In the genomic region with DNA sequence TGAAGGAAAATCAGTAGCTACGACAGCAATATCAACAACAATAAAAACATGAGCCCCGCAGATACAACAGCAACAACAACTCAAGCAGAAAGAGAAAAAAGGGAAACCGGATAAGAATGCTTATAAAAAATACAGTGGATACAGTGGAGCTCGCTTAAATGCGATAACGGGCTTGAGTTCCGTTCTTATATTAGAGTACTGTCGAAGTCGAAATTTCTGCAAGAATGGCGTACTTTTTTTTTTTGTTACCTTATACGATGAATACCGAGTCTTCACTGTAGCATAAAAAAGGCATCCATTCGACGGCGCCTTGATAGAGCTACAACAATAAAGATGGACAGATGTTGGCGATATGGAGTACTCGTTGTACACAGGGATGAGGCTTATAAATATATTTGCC, we compare ENCODE assay signal across 1 fruit fly cellular context.
TF ChIP-seq lines count a peak whose summit lies in the region.

No protein-coding gene starts in this region.

TF ChIP-seq in whole organism, embryonic, 481 proteins besides CTCF, POLR2A, EP300 and RAD21 (continued from another document and continues in another):
- no peak for TF ChIP-seq ato (GFP tag; IDR thresholded peaks at IDR 0.05; lab: Robert Waterston, UW; ENCODE audit: partially characterized antibody)
- no peak for TF ChIP-seq D19B (GFP tag; optimal IDR thresholded peaks at IDR 0.05; lab: Kevin White, UChicago)
- no peak for TF ChIP-seq unc-4 (GFP tag; IDR thresholded peaks at IDR 0.05; lab: Robert Waterston, UW; ENCODE audit: partially characterized antibody)
- no peak for TF ChIP-seq Neu2 (GFP tag; optimal IDR thresholded peaks at IDR 0.05; lab: Kevin White, UChicago; ENCODE audit: borderline replicate concordance)
- no peak for TF ChIP-seq exex (tag; optimal IDR thresholded peaks at IDR 0.05; lab: Kevin White, UChicago)
- no peak for TF ChIP-seq fd102C (GFP tag; optimal IDR thresholded peaks at IDR 0.05; lab: Kevin White, UChicago)
- TF ChIP-seq HHEX (GFP tag; optimal IDR thresholded peaks at IDR 0.05; lab: Kevin White, UChicago): peak; percentile 26
- no peak for TF ChIP-seq CG11695 (GFP tag; IDR thresholded peaks at IDR 0.05; lab: Robert Waterston, UW)
- TF ChIP-seq CG12299 (tag; optimal IDR thresholded peaks at IDR 0.05; lab: Kevin White, UChicago): no peak
- peak; percentile 71 for TF ChIP-seq CG11456 (GFP tag; IDR thresholded peaks at IDR 0.05; lab: Robert Waterston, UW)
- TF ChIP-seq Taf1 (GFP tag; IDR thresholded peaks at IDR 0.05; lab: Robert Waterston, UW): no peak
- no peak for TF ChIP-seq Dp (GFP tag; optimal IDR thresholded peaks at IDR 0.05; lab: Kevin White, UChicago)
- TF ChIP-seq Lim3 (GFP tag; IDR thresholded peaks at IDR 0.05; lab: Robert Waterston, UW): no peak
- TF ChIP-seq scrt (GFP tag; optimal IDR thresholded peaks at IDR 0.05; lab: Kevin White, UChicago): no peak
- TF ChIP-seq CG6813 (GFP tag; optimal IDR thresholded peaks at IDR 0.05; lab: Kevin White, UChicago): peak; percentile 15
- no peak for TF ChIP-seq zfh2 (GFP tag; optimal IDR thresholded peaks at IDR 0.05; lab: Kevin White, UChicago)
- TF ChIP-seq ham (GFP tag; IDR thresholded peaks at IDR 0.05; lab: Robert Waterston, UW): no peak
- TF ChIP-seq HLH3B (GFP tag; IDR thresholded peaks at IDR 0.05; lab: Robert Waterston, UW): peak; percentile 55
- no peak for TF ChIP-seq CkIIα-i1 (GFP tag; IDR thresholded peaks at IDR 0.05; lab: Robert Waterston, UW)
- TF ChIP-seq Xbp1 (GFP tag; optimal IDR thresholded peaks at IDR 0.05; lab: Kevin White, UChicago): peak; percentile 41
- TF ChIP-seq Meics (GFP tag; optimal IDR thresholded peaks at IDR 0.05; lab: Kevin White, UChicago): peak; percentile 42
- TF ChIP-seq Bteb2 (GFP tag; optimal IDR thresholded peaks at IDR 0.05; lab: Kevin White, UChicago): no peak
- no peak for TF ChIP-seq amos (GFP tag; IDR thresholded peaks at IDR 0.05; lab: Robert Waterston, UW; ENCODE audit: partially characterized antibody)
- TF ChIP-seq BtbVII (GFP tag; optimal IDR thresholded peaks at IDR 0.05; lab: Kevin White, UChicago): peak; percentile 15
- TF ChIP-seq psq (GFP tag; optimal IDR thresholded peaks at IDR 0.05; lab: Kevin White, UChicago): no peak
- TF ChIP-seq pita (GFP tag; optimal IDR thresholded peaks at IDR 0.05; lab: Kevin White, UChicago): no peak
- TF ChIP-seq CG3726 (GFP tag; IDR thresholded peaks at IDR 0.05; lab: Robert Waterston, UW): peak; percentile 57; the same call in 1 of the 3 replicates
- TF ChIP-seq inv (GFP tag; IDR thresholded peaks at IDR 0.05; lab: Robert Waterston, UW; ENCODE audit: partially characterized antibody): no peak
- no peak for TF ChIP-seq sr (GFP tag; IDR thresholded peaks at IDR 0.05; lab: Robert Waterston, UW)
- peak; percentile 35 for TF ChIP-seq Fer3 (tag; optimal IDR thresholded peaks at IDR 0.05; lab: Kevin White, UChicago)
- TF ChIP-seq Scr (GFP tag; IDR thresholded peaks at IDR 0.05; lab: Robert Waterston, UW; ENCODE audit: partially characterized antibody): no peak
- TF ChIP-seq wor (GFP tag; IDR thresholded peaks at IDR 0.05; lab: Robert Waterston, UW): no peak
- 0 out of 3 replicates have a peak, but pooled peaks have one; percentile 30 for TF ChIP-seq CG6175 (GFP tag; IDR thresholded peaks at IDR 0.05; lab: Robert Waterston, UW)
- peak; percentile 49 for TF ChIP-seq Antp (GFP tag; optimal IDR thresholded peaks at IDR 0.05; lab: Kevin White, UChicago)
- peak; percentile 53 for TF ChIP-seq gem (tag; optimal IDR thresholded peaks at IDR 0.05; lab: Kevin White, UChicago)
- TF ChIP-seq usp (GFP tag; optimal IDR thresholded peaks at IDR 0.05; lab: Kevin White, UChicago): no peak
- peak; percentile 35 for TF ChIP-seq Oli (tag; optimal IDR thresholded peaks at IDR 0.05; lab: Kevin White, UChicago)
- no peak for TF ChIP-seq CG9876 (GFP tag; optimal IDR thresholded peaks at IDR 0.05; lab: Kevin White, UChicago)
- no peak for TF ChIP-seq CG2875 (GFP tag; optimal IDR thresholded peaks at IDR 0.05; lab: Kevin White, UChicago)
- no peak for TF ChIP-seq CG6272 (GFP tag; IDR thresholded peaks at IDR 0.05; lab: Robert Waterston, UW)
- no peak for TF ChIP-seq Eip74EF (GFP tag; optimal IDR thresholded peaks at IDR 0.05; lab: Kevin White, UChicago)
- peak; percentile 57; the same call in 1 of the 2 replicates for TF ChIP-seq sisA (GFP tag; IDR thresholded peaks at IDR 0.05; lab: Robert Waterston, UW)
- no peak for TF ChIP-seq zen2 (GFP tag; IDR thresholded peaks at IDR 0.05; lab: Robert Waterston, UW; ENCODE audit: partially characterized antibody)
- no peak for TF ChIP-seq CG7963 (GFP tag; IDR thresholded peaks at IDR 0.05; lab: Robert Waterston, UW; ENCODE audit: partially characterized antibody)
- TF ChIP-seq bsh (GFP tag; optimal IDR thresholded peaks at IDR 0.05; lab: Kevin White, UChicago): peak in 1 of 2 experiments; percentile 50
- no peak for TF ChIP-seq pho (GFP tag; optimal IDR thresholded peaks at IDR 0.05; lab: Kevin White, UChicago)
- no peak for TF ChIP-seq CG8924 (tag; optimal IDR thresholded peaks at IDR 0.05; lab: Kevin White, UChicago)
- TF ChIP-seq GATAe (GFP tag; conservative IDR thresholded peaks at IDR 0.05; lab: Robert Waterston, UW): no peak
- peak; percentile 18 for TF ChIP-seq Dad (GFP tag; optimal IDR thresholded peaks at IDR 0.05; lab: Kevin White, UChicago)
- TF ChIP-seq ERR (GFP tag; optimal IDR thresholded peaks at IDR 0.05; lab: Kevin White, UChicago): no peak
- TF ChIP-seq CG13123 (GFP tag; optimal IDR thresholded peaks at IDR 0.05; lab: Kevin White, UChicago): no peak
- no peak for TF ChIP-seq Mad (GFP tag; optimal IDR thresholded peaks at IDR 0.05; lab: Kevin White, UChicago)
- no peak for TF ChIP-seq CG14441 (GFP tag; IDR thresholded peaks at IDR 0.05; lab: Robert Waterston, UW)
- no peak for TF ChIP-seq YL-1 (GFP tag; optimal IDR thresholded peaks at IDR 0.05; lab: Kevin White, UChicago)
- peak; percentile 39 for TF ChIP-seq nmo (GFP tag; optimal IDR thresholded peaks at IDR 0.05; lab: Kevin White, UChicago)
- no peak for TF ChIP-seq sug (tag; optimal IDR thresholded peaks at IDR 0.05; lab: Kevin White, UChicago)
- no peak for TF ChIP-seq Ravus (GFP tag; IDR thresholded peaks at IDR 0.05; lab: Robert Waterston, UW)
- TF ChIP-seq Hr39 (optimal IDR thresholded peaks at IDR 0.05; lab: Kevin White, UChicago): no peak
- TF ChIP-seq CG15514 (GFP tag; optimal IDR thresholded peaks at IDR 0.05; lab: Kevin White, UChicago): peak; percentile 17
- TF ChIP-seq CG6791 (GFP tag; IDR thresholded peaks at IDR 0.05; lab: Robert Waterston, UW; ENCODE audit: partially characterized antibody): no peak
- TF ChIP-seq Abd-B (GFP tag; optimal IDR thresholded peaks at IDR 0.05; lab: Kevin White, UChicago): peak; percentile 41
- TF ChIP-seq aop (GFP tag; IDR thresholded peaks at IDR 0.05; lab: Robert Waterston, UW): no peak
- 0 out of 2 replicates have a peak, but pooled peaks have one; percentile 17 for TF ChIP-seq ssp (GFP tag; IDR thresholded peaks at IDR 0.05; lab: Robert Waterston, UW)
- no peak for TF ChIP-seq Opbp (GFP tag; IDR thresholded peaks at IDR 0.05; lab: Robert Waterston, UW; ENCODE audit: partially characterized antibody)
- no peak for TF ChIP-seq CG10267 (tag; optimal IDR thresholded peaks at IDR 0.05; lab: Kevin White, UChicago)
- TF ChIP-seq org-1 (GFP tag; optimal IDR thresholded peaks at IDR 0.05; lab: Kevin White, UChicago): no peak
- no peak for TF ChIP-seq CG12104 (GFP tag; optimal IDR thresholded peaks at IDR 0.05; lab: Kevin White, UChicago)
- no peak for TF ChIP-seq CG4282 (GFP tag; optimal IDR thresholded peaks at IDR 0.05; lab: Kevin White, UChicago)
- TF ChIP-seq lola (GFP tag; optimal IDR thresholded peaks at IDR 0.05; lab: Kevin White, UChicago): peak in 1 of 3 experiments; percentile 21
- peak; percentile 11; the same call in 1 of the 2 replicates for TF ChIP-seq CG9215 (GFP tag; IDR thresholded peaks at IDR 0.05; lab: Robert Waterston, UW)
- no peak for TF ChIP-seq CG12744 (GFP tag; optimal IDR thresholded peaks at IDR 0.05; lab: Kevin White, UChicago)
- TF ChIP-seq nau (GFP tag; optimal IDR thresholded peaks at IDR 0.05; lab: Kevin White, UChicago): no peak
- no peak for TF ChIP-seq Kr (GFP tag; optimal IDR thresholded peaks at IDR 0.05; lab: Kevin White, UChicago)
- no peak for TF ChIP-seq vfl (GFP tag; optimal IDR thresholded peaks at IDR 0.05; lab: Kevin White, UChicago)
- peak; percentile 2 for TF ChIP-seq Myb (GFP tag; optimal IDR thresholded peaks at IDR 0.05; lab: Kevin White, UChicago)
- TF ChIP-seq Med (GFP tag; lab: Kevin White, UChicago): peak; percentile 89
- peak; percentile 13 for TF ChIP-seq ems (GFP tag; optimal IDR thresholded peaks at IDR 0.05; lab: Kevin White, UChicago)
- no peak for TF ChIP-seq CG8290 (GFP tag; optimal IDR thresholded peaks at IDR 0.05; lab: Kevin White, UChicago)
- TF ChIP-seq CG8290 (tag; optimal IDR thresholded peaks at IDR 0.05; lab: Kevin White, UChicago): no peak
- no peak for TF ChIP-seq Max (GFP tag; optimal IDR thresholded peaks at IDR 0.05; lab: Kevin White, UChicago)
- peak; percentile 20 for TF ChIP-seq caup (GFP tag; optimal IDR thresholded peaks at IDR 0.05; lab: Kevin White, UChicago; ENCODE audit: severe bottlenecking)
- TF ChIP-seq dmrt11E (tag; optimal IDR thresholded peaks at IDR 0.05; lab: Kevin White, UChicago): peak; percentile 31
- no peak for TF ChIP-seq kah (GFP tag; optimal IDR thresholded peaks at IDR 0.05; lab: Kevin White, UChicago)
- TF ChIP-seq CG3065 (GFP tag; optimal IDR thresholded peaks at IDR 0.05; lab: Kevin White, UChicago): no peak
- TF ChIP-seq ase (GFP tag; IDR thresholded peaks at IDR 0.05; lab: Robert Waterston, UW): no peak
- peak; percentile 62 for TF ChIP-seq vvl (GFP tag; IDR thresholded peaks at IDR 0.05; lab: Robert Waterston, UW)
- peak; percentile 51 for TF ChIP-seq Xrp1 (GFP tag; IDR thresholded peaks at IDR 0.05; lab: Robert Waterston, UW)
- peak; percentile 11 for TF ChIP-seq CG1233 (GFP tag; optimal IDR thresholded peaks at IDR 0.05; lab: Kevin White, UChicago)
- TF ChIP-seq row (GFP tag; IDR thresholded peaks at IDR 0.05; lab: Robert Waterston, UW): peak; percentile 76
- TF ChIP-seq odd (GFP tag; optimal IDR thresholded peaks at IDR 0.05; lab: Kevin White, UChicago): no peak
- no peak for TF ChIP-seq bigmax (GFP tag; optimal IDR thresholded peaks at IDR 0.05; lab: Kevin White, UChicago)
- TF ChIP-seq Lpt (GFP tag; optimal IDR thresholded peaks at IDR 0.05; lab: Kevin White, UChicago): no peak
- no peak for TF ChIP-seq fd64A (GFP tag; optimal IDR thresholded peaks at IDR 0.05; lab: Kevin White, UChicago)
- TF ChIP-seq CG9817 (tag; optimal IDR thresholded peaks at IDR 0.05; lab: Kevin White, UChicago): peak; percentile 27
- TF ChIP-seq CG5953 (GFP tag; IDR thresholded peaks at IDR 0.05; lab: Robert Waterston, UW): no peak
- no peak for TF ChIP-seq CG18619 (GFP tag; optimal IDR thresholded peaks at IDR 0.05; lab: Kevin White, UChicago)
- no peak for TF ChIP-seq CG12219 (GFP tag; optimal IDR thresholded peaks at IDR 0.05; lab: Kevin White, UChicago)
- TF ChIP-seq CG30431 (GFP tag; optimal IDR thresholded peaks at IDR 0.05; lab: Kevin White, UChicago): peak; percentile 13
- TF ChIP-seq Hr51 (GFP tag; optimal IDR thresholded peaks at IDR 0.05; lab: Kevin White, UChicago): peak in 1 of 2 experiments; percentile 21
- TF ChIP-seq CG10147 (GFP tag; optimal IDR thresholded peaks at IDR 0.05; lab: Kevin White, UChicago): no peak
- TF ChIP-seq cas (GFP tag; IDR thresholded peaks at IDR 0.05; lab: Robert Waterston, UW): no peak
- peak; percentile 40 to 50 for TF ChIP-seq Pdp1 (GFP tag; optimal IDR thresholded peaks at IDR 0.05; lab: Kevin White, UChicago)
- no peak for TF ChIP-seq insv (GFP tag; optimal IDR thresholded peaks at IDR 0.05; lab: Kevin White, UChicago)
- TF ChIP-seq Fer1 (GFP tag; optimal IDR thresholded peaks at IDR 0.05; lab: Kevin White, UChicago): peak; percentile 13
- TF ChIP-seq ro (GFP tag; IDR thresholded peaks at IDR 0.05; lab: Robert Waterston, UW): no peak
- no peak for TF ChIP-seq CG16813 (GFP tag; IDR thresholded peaks at IDR 0.05; lab: Robert Waterston, UW; ENCODE audit: partially characterized antibody)
- TF ChIP-seq peb (GFP tag; IDR thresholded peaks at IDR 0.05; lab: Robert Waterston, UW): no peak
- 0 out of 3 replicates have a peak, but pooled peaks have one; percentile 55 for TF ChIP-seq gce (GFP tag; IDR thresholded peaks at IDR 0.05; lab: Robert Waterston, UW)
- no peak for TF ChIP-seq CG42726 (GFP tag; IDR thresholded peaks at IDR 0.05; lab: Robert Waterston, UW; ENCODE audit: partially characterized antibody)
- no peak for TF ChIP-seq CG15073 (GFP tag; optimal IDR thresholded peaks at IDR 0.05; lab: Kevin White, UChicago)
- TF ChIP-seq sna (GFP tag; IDR thresholded peaks at IDR 0.05; lab: Robert Waterston, UW; ENCODE audit: partially characterized antibody): no peak
- TF ChIP-seq CG1603 (tag; optimal IDR thresholded peaks at IDR 0.05; lab: Kevin White, UChicago): peak; percentile 26
- TF ChIP-seq CG4328 (GFP tag; optimal IDR thresholded peaks at IDR 0.05; lab: Kevin White, UChicago): no peak
- TF ChIP-seq lbe (GFP tag; optimal IDR thresholded peaks at IDR 0.05; lab: Kevin White, UChicago): no peak
- TF ChIP-seq CHES-1-like (GFP tag; optimal IDR thresholded peaks at IDR 0.05; lab: Kevin White, UChicago): no peak
- TF ChIP-seq CG6765 (GFP tag; optimal IDR thresholded peaks at IDR 0.05; lab: Kevin White, UChicago): no peak
- TF ChIP-seq Atf-2 (GFP tag; optimal IDR thresholded peaks at IDR 0.05; lab: Kevin White, UChicago): peak; percentile 27
- TF ChIP-seq CG12155 (GFP tag; optimal IDR thresholded peaks at IDR 0.05; lab: Kevin White, UChicago): no peak
- TF ChIP-seq CG16779 (GFP tag; IDR thresholded peaks at IDR 0.05; lab: Robert Waterston, UW): no peak
- TF ChIP-seq CoRest (tag; optimal IDR thresholded peaks at IDR 0.05; lab: Kevin White, UChicago): peak; percentile 39
- peak; percentile 36; the same call in 1 of the 2 replicates for TF ChIP-seq CG8765 (GFP tag; IDR thresholded peaks at IDR 0.05; lab: Robert Waterston, UW)
- TF ChIP-seq ken (GFP tag; IDR thresholded peaks at IDR 0.05; lab: Robert Waterston, UW): peak; percentile 69
- peak; percentile 10 for TF ChIP-seq CG12769 (tag; optimal IDR thresholded peaks at IDR 0.05; lab: Kevin White, UChicago)
- peak; percentile 47 for TF ChIP-seq Ada2b (GFP tag; IDR thresholded peaks at IDR 0.05; lab: Robert Waterston, UW)
- TF ChIP-seq ab (GFP tag; optimal IDR thresholded peaks at IDR 0.05; lab: Kevin White, UChicago): no peak
- no peak for TF ChIP-seq Dll (GFP tag; IDR thresholded peaks at IDR 0.05; lab: Robert Waterston, UW; ENCODE audit: partially characterized antibody)
- peak; percentile 9 for TF ChIP-seq CG14710 (tag; optimal IDR thresholded peaks at IDR 0.05; lab: Kevin White, UChicago)
- TF ChIP-seq pum (GFP tag; optimal IDR thresholded peaks at IDR 0.05; lab: Kevin White, UChicago): peak; percentile 40
- TF ChIP-seq CG7556 (GFP tag; optimal IDR thresholded peaks at IDR 0.05; lab: Kevin White, UChicago): no peak
